Worm (Caenorhabditis elegans) whole organism, L4 larva: Measurements from ENCODE around the gene H20J04.9.
A peak's percentile ranks its signal among the peaks of the same experiment; 100 is the strongest.

Experiments
- D1046.2 ChIP-seq: fragments of 200-800 bp; sonication (Bioruptor generic); IDR thresholded peaks from 2 replicates; pipeline ENCODE4 v1.3.6; 2022; ENCODE audit warnings: missing genetic modification characterization, missing compliant biosample characterization
- F26F4.8 ChIP-seq: fragments of 200-800 bp; sonication (Bioruptor generic); conservative IDR thresholded peaks from 2 replicates; pipeline ENCODE4 v1.3.6; 2022; ENCODE audit warnings: missing genetic modification characterization, missing compliant biosample characterization
- Y75B8A.6 ChIP-seq: fragments of 200-800 bp; sonication (Bioruptor generic); IDR thresholded peaks from 2 replicates; pipeline ENCODE4 v1.3.6; 2022; ENCODE audit warnings: missing genetic modification reagents, missing genetic modification characterization, missing compliant biosample characterization
- ZK337.2 ChIP-seq: fragments of 200-800 bp; sonication (Bioruptor generic); IDR thresholded peaks from 2 replicates; pipeline ENCODE4 v1.3.6; 2022; ENCODE audit warnings: missing genetic modification reagents, missing genetic modification characterization, missing compliant biosample characterization
- ceh-20 ChIP-seq: fragments of 200-800 bp; sonication (Bioruptor generic); IDR thresholded peaks from 2 replicates; pipeline ENCODE4 v1.3.6; 2022; ENCODE audit warnings: missing genetic modification reagents, missing genetic modification characterization, missing compliant biosample characterization
- daf-12 ChIP-seq: fragments of 150-350 bp; optimal IDR thresholded peaks from 2 replicates; lab custom pipeline; 2014; ENCODE audit warnings: missing biosample characterization, missing genetic modification reagents, missing genetic modification characterization
- daf-16 ChIP-seq, 3 experiments: sonication (generic microtip); optimal IDR thresholded peaks; 2 replicates each; lab custom pipeline; 2016 to 2017; ENCODE audit warnings: missing genetic modification characterization in 3 of 3, missing genetic modification reagents in 3 of 3, mild to moderate bottlenecking in 2 of 3, missing compliant biosample characterization in 2 of 3, missing biosample characterization in 1 of 3, moderate library complexity in 1 of 3
- daf-19 ChIP-seq: fragments of 200-800 bp; sonication (Bioruptor generic); conservative IDR thresholded peaks from 2 replicates; pipeline ENCODE4 v1.3.6; 2022; ENCODE audit warnings: missing genetic modification characterization, missing compliant biosample characterization
- dmd-6 ChIP-seq: fragments of 200-800 bp; sonication (Bioruptor generic); IDR thresholded peaks from 2 replicates; pipeline ENCODE4 v1.3.6; 2022; ENCODE audit warnings: missing genetic modification reagents, missing genetic modification characterization, missing compliant biosample characterization
- dmd-9 ChIP-seq: fragments of 200-800 bp; sonication (Bioruptor generic); IDR thresholded peaks from 2 replicates; pipeline ENCODE4 v1.3.6; 2022; ENCODE audit warnings: missing genetic modification reagents, missing genetic modification characterization, missing compliant biosample characterization
- egl-43 ChIP-seq: fragments of 200-800 bp; sonication (Bioruptor generic); IDR thresholded peaks from 2 replicates; pipeline ENCODE4 v1.3.6; 2022; ENCODE audit warnings: missing genetic modification reagents, missing genetic modification characterization, missing compliant biosample characterization
- hif-1 ChIP-seq, 2 experiments: sonication (generic microtip); optimal IDR thresholded peaks; 2 replicates each; lab custom pipeline; 2016 to 2017; ENCODE audit warnings: missing compliant biosample characterization in 2 of 2, missing genetic modification characterization in 2 of 2, missing genetic modification reagents in 2 of 2, missing genotype in 2 of 2, mild to moderate bottlenecking in 1 of 2
- hlh-11 ChIP-seq: fragments of 200-800 bp; sonication (Bioruptor generic); optimal IDR thresholded peaks from 2 replicates; lab custom pipeline; 2018; ENCODE audit warnings: mild to moderate bottlenecking, missing genetic modification characterization, missing compliant biosample characterization
- hmg-1.1 ChIP-seq: fragments of 200-800 bp; sonication (Bioruptor generic); IDR thresholded peaks from 2 replicates; pipeline ENCODE4 v1.3.6; 2022; ENCODE audit warnings: missing genetic modification reagents, missing genetic modification characterization, missing compliant biosample characterization
- lim-7 ChIP-seq: fragments of 200-800 bp; sonication (Bioruptor generic); IDR thresholded peaks from 2 replicates; pipeline ENCODE4 v1.3.6; 2022; ENCODE audit warnings: missing genetic modification characterization, missing compliant biosample characterization
- lin-13 ChIP-seq: fragments of 150-350 bp; optimal IDR thresholded peaks from 2 replicates; lab custom pipeline; 2014; ENCODE audit warnings: missing biosample characterization, missing genetic modification reagents, missing genetic modification characterization
- lin-15B ChIP-seq: fragments of 150-350 bp; sonication (generic microtip); optimal IDR thresholded peaks from 3 replicates; lab custom pipeline; 2014; ENCODE audit warnings: missing biosample characterization, missing genetic modification characterization
- lin-29 ChIP-seq: fragments of 200-800 bp; sonication (Bioruptor generic); IDR thresholded peaks from 2 replicates; pipeline ENCODE4 v1.3.6; 2022; ENCODE audit warnings: missing genetic modification reagents, missing genetic modification characterization, missing compliant biosample characterization
- lin-38 ChIP-seq: fragments of 200-800 bp; sonication (Bioruptor generic); IDR thresholded peaks from 2 replicates; pipeline ENCODE4 v1.3.6; 2022; ENCODE audit warnings: missing genetic modification reagents, missing genetic modification characterization, missing compliant biosample characterization
- lsy-2 ChIP-seq, 2 experiments: fragments of 150-350 bp in 1 of 2; sonication (generic microtip) in 1 of 2; optimal IDR thresholded peaks; 2 replicates each; lab custom pipeline; 2014 to 2017; ENCODE audit warnings: missing biosample characterization in 2 of 2, missing genetic modification characterization in 2 of 2
- madf-5 ChIP-seq, 2 experiments: fragments of 200-800 bp; sonication (Bioruptor generic); IDR thresholded peaks; 2 replicates each; pipeline ENCODE4 v1.3.6; 2022; ENCODE audit warnings: missing compliant biosample characterization in 2 of 2, missing genetic modification characterization in 2 of 2
- madf-9 ChIP-seq: fragments of 200-800 bp; sonication (Bioruptor generic); conservative IDR thresholded peaks from 2 replicates; pipeline ENCODE4 v1.3.6; 2022; ENCODE audit warnings: missing genetic modification reagents, missing genetic modification characterization, missing compliant biosample characterization
- mdt-29 ChIP-seq: fragments of 200-800 bp; sonication (Bioruptor generic); IDR thresholded peaks from 2 replicates; pipeline ENCODE4 v1.3.6; 2022; ENCODE audit warnings: missing genetic modification reagents, missing genetic modification characterization, missing compliant biosample characterization
- mep-1 ChIP-seq: fragments of 150-350 bp; sonication (generic microtip); optimal IDR thresholded peaks from 3 replicates; lab custom pipeline; 2014; ENCODE audit warnings: missing biosample characterization, missing genetic modification characterization
- nhr-102 ChIP-seq: sonication (generic microtip); optimal IDR thresholded peaks from 2 replicates; lab custom pipeline; 2016; ENCODE audit warnings: mild to moderate bottlenecking, missing genetic modification characterization, moderate library complexity, missing compliant biosample characterization
- php-3 ChIP-seq: fragments of 200-800 bp; sonication (Bioruptor generic); IDR thresholded peaks from 2 replicates; pipeline ENCODE4 v1.3.6; 2022; ENCODE audit warnings: missing genetic modification reagents, missing genetic modification characterization, missing compliant biosample characterization
- pqm-1 ChIP-seq: sonication (generic microtip); optimal IDR thresholded peaks from 2 replicates; lab custom pipeline; 2017; ENCODE audit warnings: missing biosample characterization, missing genetic modification characterization
- sdz-12 ChIP-seq: fragments of 200-800 bp; sonication (Bioruptor generic); optimal IDR thresholded peaks from 2 replicates; lab custom pipeline; 2018; ENCODE audit warnings: mild to moderate bottlenecking, missing genetic modification characterization, missing compliant biosample characterization
- set-16 ChIP-seq: fragments of 200-800 bp; sonication (Bioruptor generic); IDR thresholded peaks from 2 replicates; pipeline ENCODE4 v1.3.6; 2022; ENCODE audit warnings: missing genetic modification reagents, missing genetic modification characterization, missing compliant biosample characterization
- snpc-4 ChIP-seq: fragments of 150-350 bp; optimal IDR thresholded peaks from 2 replicates; lab custom pipeline; 2014; ENCODE audit warnings: missing biosample characterization, missing genetic modification characterization
- unc-130 ChIP-seq: sonication (generic microtip); optimal IDR thresholded peaks from 2 replicates; lab custom pipeline; 2016; ENCODE audit warnings: missing genetic modification reagents, missing genetic modification characterization, missing compliant biosample characterization
- unc-39 ChIP-seq: sonication (generic microtip); optimal IDR thresholded peaks from 2 replicates; lab custom pipeline; 2017; ENCODE audit warnings: missing biosample characterization, missing genetic modification characterization
- unc-62 ChIP-seq, 3 experiments: fragments of 150-350 bp in 1 of 3; sonication (generic microtip); optimal IDR thresholded peaks in 2 of 3; peaks in 1 of 3; 1 replicate in 1 of 3; 2 replicates in 2 of 3; lab custom pipeline; 2014 to 2017; ENCODE audit warnings: missing biosample characterization in 3 of 3, missing genetic modification characterization in 3 of 3, missing genetic modification reagents in 3 of 3, missing genotype in 1 of 3
- zfp-2 ChIP-seq: sonication (generic microtip); optimal IDR thresholded peaks from 2 replicates; lab custom pipeline; 2016; ENCODE audit warnings: mild to moderate bottlenecking, missing genetic modification characterization, missing compliant biosample characterization
- ztf-11 ChIP-seq: fragments of 150-350 bp; optimal IDR thresholded peaks from 2 replicates; lab custom pipeline; 2014; ENCODE audit warnings: missing biosample characterization, missing genetic modification characterization

The H20J04.9 gene

ce11 chrII:4350888-4351287 is at the start of gene H20J04.9:
Gene H20J04.9, plus strand, starts transcription at chrII:4351188.
- TF ChIP-seq lin-13 (GFP tag; lab: Kevin White, UChicago) (no peak), dmd-9 (GFP tag; lab: Robert Waterston, UW) (no peak), nhr-102 (no peak), lin-15B (no peak), snpc-4 (no peak), hmg-1.1 (GFP tag; lab: Robert Waterston, UW) (no peak), mdt-29 (no peak), sdz-12 (no peak), php-3 (GFP tag; lab: Robert Waterston, UW) (no peak), lin-29 (GFP tag; lab: Robert Waterston, UW) (no peak)

- TF ChIP-seq ztf-11 (tag; lab: Kevin White, UChicago) (no peak), unc-62 (GFP tag; optimal IDR thresholded peaks at IDR 0.05 in 1 of 2; lab: Kevin White, UChicago) (peak in 1 of 2 experiments; percentile 41), unc-62 (tag; optimal IDR thresholded peaks at IDR 0.05; lab: Kevin White, UChicago) (no peak)
- TF ChIP-seq, all 104 proteins: peak for 1
Observed at ce11 chrII:4301307-4301706, 49.7 kb upstream of the H20J04.9 start, which contains the start of gene gtf-2F1. Gene gtf-2F1, plus strand, starts transcription at chrII:4301607.

- TF ChIP-seq ZK337.2 = no peak
- no peak for TF ChIP-seq daf-16 (GFP tag; optimal IDR thresholded peaks at IDR 0.05; lab: Kevin White, UChicago)
- TF ChIP-seq daf-16 (tag; optimal IDR thresholded peaks at IDR 0.05; lab: Kevin White, UChicago) = peak; percentile 60
- no peak for TF ChIP-seq ztf-11 (tag; lab: Kevin White, UChicago)
- no peak for TF ChIP-seq Y75B8A.6 (GFP tag; lab: Robert Waterston, UW)
- peak in 1 of 2 experiments; percentile 91 for TF ChIP-seq unc-62 (GFP tag; optimal IDR thresholded peaks at IDR 0.05 in 1 of 2; lab: Kevin White, UChicago)
- no peak for TF ChIP-seq unc-62 (tag; optimal IDR thresholded peaks at IDR 0.05; lab: Kevin White, UChicago)
- no peak for TF ChIP-seq unc-39 (tag; lab: Kevin White, UChicago)
- no peak for TF ChIP-seq lsy-2 (tag; optimal IDR thresholded peaks at IDR 0.05; lab: Kevin White, UChicago)
- TF ChIP-seq hif-1 (tag; optimal IDR thresholded peaks at IDR 0.05; lab: Kevin White, UChicago) = no peak
- TF ChIP-seq lin-38 = no peak
- no peak for TF ChIP-seq daf-19 (GFP tag; lab: Robert Waterston, UW)
- TF ChIP-seq mep-1 (tag; lab: Kevin White, UChicago) = no peak
Observed at ce11 chrII:4306921-4307630, 43.9 kb upstream of the H20J04.9 start, which contains the start of gene Y52E8A.3. Gene Y52E8A.3, minus strand, starts transcription at chrII:4306971.

- TF ChIP-seq egl-43 (GFP tag; lab: Robert Waterston, UW) (0 out of 2 replicates have a peak, but pooled peaks have one; percentile 5), dmd-9 (GFP tag; lab: Robert Waterston, UW) (peak; percentile 70; the same call in 1 of the 2 replicates), D1046.2 (GFP tag; lab: Robert Waterston, UW) (0 out of 2 replicates have a peak, but pooled peaks have one; percentile 15), ceh-20 (GFP tag; lab: Robert Waterston, UW) (peak; percentile 51; the same call in 1 of the 2 replicates)
- TF ChIP-seq, all 104 proteins: peak for 4; not testable (repeated sequence) for 100
Observed at ce11 chrII:4309112-4309511, 41.9 kb upstream of the H20J04.9 start.

ce11 chrII:4312115-4312514 is 38.9 kb upstream of the H20J04.9 start, which contains the start of gene plep-1:
Gene plep-1, minus strand, starts transcription at chrII:4312215.
- TF ChIP-seq madf-5 (GFP tag; IDR thresholded peaks at IDR 0.05; lab: Robert Waterston, UW) = no peak
- no peak for TF ChIP-seq set-16
- TF ChIP-seq lim-7 = no peak
- TF ChIP-seq dmd-6 (GFP tag; lab: Robert Waterston, UW) = no peak
- TF ChIP-seq madf-9 (GFP tag; lab: Robert Waterston, UW) = no peak
- no peak for TF ChIP-seq hlh-11 (tag; lab: Kevin White, UChicago)
- TF ChIP-seq dmd-9 (GFP tag; lab: Robert Waterston, UW) = no peak
- no peak for TF ChIP-seq Y75B8A.6 (GFP tag; lab: Robert Waterston, UW)
- TF ChIP-seq F26F4.8 (GFP tag; lab: Robert Waterston, UW) = no peak
- no peak for TF ChIP-seq zfp-2 (tag; lab: Kevin White, UChicago)
- no peak for TF ChIP-seq pqm-1
- TF ChIP-seq hmg-1.1 (GFP tag; lab: Robert Waterston, UW) = no peak
- no peak for TF ChIP-seq daf-12 (tag; lab: Kevin White, UChicago)
- no peak for TF ChIP-seq unc-130 (GFP tag; lab: Kevin White, UChicago)
